Fruit fly (Drosophila melanogaster): ENCODE data around the gene CG5116.

CG5116 gene

dm6 chr3R:25462642-25463317 lies 20.1 kb upstream of the CG5116 start (continued):
- TF ChIP-seq CG9727 (GFP tag; optimal IDR thresholded peaks at IDR 0.05) (peak; percentile 18), CG4328 (GFP tag; optimal IDR thresholded peaks at IDR 0.05) (no peak), CG8765 (GFP tag; IDR thresholded peaks at IDR 0.05) (no peak), disco-r (GFP tag; optimal IDR thresholded peaks at IDR 0.05) (no peak), CG15601 (tag; optimal IDR thresholded peaks at IDR 0.05) (peak; percentile 15)

- TF ChIP-seq sqz (GFP tag; optimal IDR thresholded peaks at IDR 0.05) (peak; percentile 26), ken (GFP tag; IDR thresholded peaks at IDR 0.05) (no peak), CG11695 (GFP tag; IDR thresholded peaks at IDR 0.05) (no peak)
Observed at dm6 chr3R:25466166-25466565, 16.7 kb upstream of the CG5116 start.

- peak; percentile 55 for TF ChIP-seq CG8924 (tag; optimal IDR thresholded peaks at IDR 0.05)
- peak; percentile 98 for TF ChIP-seq CG4360 (GFP tag; IDR thresholded peaks at IDR 0.05)
- no peak for TF ChIP-seq lov (optimal IDR thresholded peaks at IDR 0.05)
- TF ChIP-seq lov (GFP tag; IDR thresholded peaks at IDR 0.05): no peak
- no peak for TF ChIP-seq bigmax (GFP tag; optimal IDR thresholded peaks at IDR 0.05)
- TF ChIP-seq YL-1 (GFP tag; optimal IDR thresholded peaks at IDR 0.05): no peak
- TF ChIP-seq tll (GFP tag; optimal IDR thresholded peaks at IDR 0.05): no peak
- TF ChIP-seq Camta (GFP tag; optimal IDR thresholded peaks at IDR 0.05): no peak
- no peak for TF ChIP-seq lmd (GFP tag; IDR thresholded peaks at IDR 0.05)
- TF ChIP-seq dmrt99B (tag; optimal IDR thresholded peaks at IDR 0.05): no peak
- peak; percentile 66 for TF ChIP-seq CG15479 (GFP tag; optimal IDR thresholded peaks at IDR 0.05)
- no peak for TF ChIP-seq Poxn (GFP tag; IDR thresholded peaks at IDR 0.05)
- TF ChIP-seq Xbp1 (GFP tag; optimal IDR thresholded peaks at IDR 0.05): no peak
- peak; percentile 81 for TF ChIP-seq psq (GFP tag; optimal IDR thresholded peaks at IDR 0.05)
- TF ChIP-seq insv (GFP tag; optimal IDR thresholded peaks at IDR 0.05): no peak
- no peak for TF ChIP-seq CG7928 (GFP tag; optimal IDR thresholded peaks at IDR 0.05)
- TF ChIP-seq CoRest (tag; optimal IDR thresholded peaks at IDR 0.05): no peak
- peak; percentile 58 for TF ChIP-seq sens (GFP tag)
- no peak for TF ChIP-seq Fer3 (tag; optimal IDR thresholded peaks at IDR 0.05)
- TF ChIP-seq gcm (GFP tag; optimal IDR thresholded peaks at IDR 0.05): no peak
- peak; percentile 9 for TF ChIP-seq pros (GFP tag; optimal IDR thresholded peaks at IDR 0.05)
- TF ChIP-seq CG17385 (GFP tag; optimal IDR thresholded peaks at IDR 0.05): peak; percentile 55
- no peak for TF ChIP-seq Dad (GFP tag; optimal IDR thresholded peaks at IDR 0.05)
- TF ChIP-seq Jarid2 (GFP tag; optimal IDR thresholded peaks at IDR 0.05): no peak
- TF ChIP-seq ewg (GFP tag; optimal IDR thresholded peaks at IDR 0.05): no peak
- TF ChIP-seq HLH4C (GFP tag; IDR thresholded peaks at IDR 0.05; ENCODE audit: partially characterized antibody): no peak
- no peak for TF ChIP-seq CG43689 (GFP tag; IDR thresholded peaks at IDR 0.05)
- no peak for TF ChIP-seq usp (GFP tag; optimal IDR thresholded peaks at IDR 0.05)
- TF ChIP-seq hkb (optimal IDR thresholded peaks at IDR 0.05): no peak
- TF ChIP-seq hkb (GFP tag; IDR thresholded peaks at IDR 0.05): peak; percentile 11; the same call in 1 of the 2 replicates
- TF ChIP-seq CkIIα-i1 (GFP tag; IDR thresholded peaks at IDR 0.05): no peak
- no peak for TF ChIP-seq CG32532 (GFP tag; IDR thresholded peaks at IDR 0.05)
- no peak for TF ChIP-seq luna (GFP tag; optimal IDR thresholded peaks at IDR 0.05)
- TF ChIP-seq CG9876 (GFP tag; optimal IDR thresholded peaks at IDR 0.05): no peak
- no peak for TF ChIP-seq ase (GFP tag; IDR thresholded peaks at IDR 0.05)
- no peak for TF ChIP-seq jigr1 (GFP tag; IDR thresholded peaks at IDR 0.05)
- TF ChIP-seq tup (GFP tag; optimal IDR thresholded peaks at IDR 0.05): no peak
- TF ChIP-seq CG4404 (GFP tag; IDR thresholded peaks at IDR 0.05): no peak
- no peak for TF ChIP-seq otp (GFP tag; IDR thresholded peaks at IDR 0.05)
Observed at dm6 chr3R:25471853-25472634, 10.9 kb upstream of the CG5116 start.

All from whole organism, embryonic.